Worm (Caenorhabditis elegans): ENCODE results near the gene srh-279.

DNA sequence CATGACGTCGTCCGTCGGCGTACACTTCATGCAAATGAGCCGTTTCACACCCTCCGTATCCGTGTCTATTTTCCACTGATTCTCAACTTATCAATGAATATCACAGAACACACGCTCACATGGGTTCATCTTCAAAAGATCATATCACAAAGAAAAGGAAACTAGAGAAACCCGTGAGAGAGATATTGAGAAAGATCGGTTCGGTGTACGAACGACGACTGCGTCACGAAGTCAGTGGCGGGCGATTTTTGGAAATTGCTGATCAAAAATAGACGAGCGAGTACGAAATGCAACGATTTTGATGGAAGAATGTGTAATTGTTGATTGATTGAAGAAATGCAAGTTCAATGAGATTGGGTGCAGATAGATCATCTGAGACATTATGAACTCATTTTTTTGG is 21.1 kb downstream of the srh-279 start:
- TF ChIP-seq mls-2 (tag; optimal IDR thresholded peaks at IDR 0.05) = no peak
- no peak for TF ChIP-seq nhr-237 (tag; optimal IDR thresholded peaks at IDR 0.05)

Data from whole organism, mixed stage, embryonic.